Fruit fly (Drosophila melanogaster): ENCODE data around the gene RpS19a.
A peak's percentile ranks its signal among the peaks of the same experiment; 100 is the strongest.

RpS19a gene

dm6 chrX:16644535-16645131, 6.9 kb downstream of the RpS19a start (continued):
- TF ChIP-seq kay (GFP tag; optimal IDR thresholded peaks at IDR 0.05) = no peak
- TF ChIP-seq luna (GFP tag; optimal IDR thresholded peaks at IDR 0.05) = no peak
- no peak for TF ChIP-seq dm (GFP tag; optimal IDR thresholded peaks at IDR 0.05)
- TF ChIP-seq Xbp1 (GFP tag; optimal IDR thresholded peaks at IDR 0.05) = no peak
- peak in 1 of 2 experiments; percentile 69 for TF ChIP-seq bsh (GFP tag; optimal IDR thresholded peaks at IDR 0.05)
- no peak for TF ChIP-seq bbx (GFP tag; IDR thresholded peaks at IDR 0.05; ENCODE audit: partially characterized antibody)
- TF ChIP-seq CG10565 (GFP tag; optimal IDR thresholded peaks at IDR 0.05) = no peak
- TF ChIP-seq Asciz (GFP tag; optimal IDR thresholded peaks at IDR 0.05) = peak; percentile 64
- TF ChIP-seq CG7357 (GFP tag; IDR thresholded peaks at IDR 0.05) = no peak
- TF ChIP-seq dysf (GFP tag; IDR thresholded peaks at IDR 0.05) = no peak
- peak; percentile 32; the same call in 1 of the 3 replicates for TF ChIP-seq ase (GFP tag; IDR thresholded peaks at IDR 0.05)
- TF ChIP-seq CG12155 (GFP tag; optimal IDR thresholded peaks at IDR 0.05) = no peak
- TF ChIP-seq CG3847 (GFP tag; IDR thresholded peaks at IDR 0.05) = no peak
- TF ChIP-seq CG7271 (tag; optimal IDR thresholded peaks at IDR 0.05) = no peak
- TF ChIP-seq fd102C (GFP tag; optimal IDR thresholded peaks at IDR 0.05) = peak; percentile 68
- TF ChIP-seq E2f1 (GFP tag; IDR thresholded peaks at IDR 0.05) = no peak
- TF ChIP-seq Taf1 (GFP tag; IDR thresholded peaks at IDR 0.05) = no peak
- no peak for TF ChIP-seq Dref (GFP tag; IDR thresholded peaks at IDR 0.05)
- TF ChIP-seq Trl (optimal IDR thresholded peaks at IDR 0.05) = no peak
- TF ChIP-seq Trl (GFP tag; optimal IDR thresholded peaks at IDR 0.05) = no peak
- TF ChIP-seq oc (tag; optimal IDR thresholded peaks at IDR 0.05) = peak; percentile 69
- peak; percentile 41 for TF ChIP-seq NC2β (GFP tag; optimal IDR thresholded peaks at IDR 0.05)
- TF ChIP-seq az2 (GFP tag; optimal IDR thresholded peaks at IDR 0.05) = no peak
- TF ChIP-seq Usf (GFP tag; optimal IDR thresholded peaks at IDR 0.05) = no peak
- no peak for TF ChIP-seq CG2889 (GFP tag; IDR thresholded peaks at IDR 0.05)
- TF ChIP-seq CG3407 (GFP tag; optimal IDR thresholded peaks at IDR 0.05) = peak; percentile 76
- no peak for TF ChIP-seq CG1832 (GFP tag; optimal IDR thresholded peaks at IDR 0.05)
- TF ChIP-seq CG3281 (GFP tag; optimal IDR thresholded peaks at IDR 0.05) = no peak
- TF ChIP-seq MESR4 (GFP tag; optimal IDR thresholded peaks at IDR 0.05) = peak; percentile 10
- TF ChIP-seq ken (GFP tag; IDR thresholded peaks at IDR 0.05) = no peak
- TF ChIP-seq pita (GFP tag; optimal IDR thresholded peaks at IDR 0.05) = no peak
- TF ChIP-seq Optix (GFP tag; IDR thresholded peaks at IDR 0.05) = no peak; the same call in 2 of the 3 replicates
- TF ChIP-seq gsb-n (tag; optimal IDR thresholded peaks at IDR 0.05) = peak; percentile 76
- TF ChIP-seq ATbp (GFP tag; optimal IDR thresholded peaks at IDR 0.05) = peak; percentile 89
- no peak for TF ChIP-seq pzg (GFP tag; optimal IDR thresholded peaks at IDR 0.05)
- TF ChIP-seq CG8290 (GFP tag; optimal IDR thresholded peaks at IDR 0.05) = peak; percentile 4
- TF ChIP-seq CG8290 (tag; optimal IDR thresholded peaks at IDR 0.05) = peak; percentile 66 to 73
- no peak for TF ChIP-seq al (GFP tag; IDR thresholded peaks at IDR 0.05)
- TF ChIP-seq sd (tag; optimal IDR thresholded peaks at IDR 0.05) = peak; percentile 36
- TF ChIP-seq CG17385 (GFP tag; optimal IDR thresholded peaks at IDR 0.05) = peak; percentile 22
- TF ChIP-seq CG12769 (tag; optimal IDR thresholded peaks at IDR 0.05) = peak; percentile 54
- peak; percentile 29 for TF ChIP-seq Hey (tag; optimal IDR thresholded peaks at IDR 0.05)
- TF ChIP-seq tgo (GFP tag; IDR thresholded peaks at IDR 0.05) = no peak
- TF ChIP-seq trem (tag; optimal IDR thresholded peaks at IDR 0.05) = no peak
- TF ChIP-seq CG3065 (GFP tag; optimal IDR thresholded peaks at IDR 0.05) = no peak
- TF ChIP-seq bab2 (GFP tag; optimal IDR thresholded peaks at IDR 0.05) = peak; percentile 58
- TF ChIP-seq Stat92E (GFP tag; optimal IDR thresholded peaks at IDR 0.05) = no peak
- TF ChIP-seq Dip2 (GFP tag; IDR thresholded peaks at IDR 0.05) = no peak
- TF ChIP-seq CG12391 (tag; optimal IDR thresholded peaks at IDR 0.05) = peak; percentile 13
- TF ChIP-seq Fer3 (tag; optimal IDR thresholded peaks at IDR 0.05) = peak; percentile 16
- TF ChIP-seq cato (GFP tag; optimal IDR thresholded peaks at IDR 0.05; ENCODE audit: borderline replicate concordance) = no peak
